Fruit fly (Drosophila melanogaster) whole organism, embryonic: Measurements from ENCODE around the gene Mdh2.

Experiments
- C15 ChIP-seq: fragments of 200-800 bp; sonication (Bioruptor generic); IDR thresholded peaks from 3 replicates; pipeline ENCODE4 v1.3.6; 2022; ENCODE audit warnings: missing biosample characterization, missing genetic modification characterization
- CG31224 ChIP-seq: fragments of 200-800 bp; sonication (Bioruptor generic); IDR thresholded peaks from 2 replicates; pipeline ENCODE4 v1.3.6; 2022; ENCODE audit warnings: missing biosample characterization, missing genetic modification characterization
- ci ChIP-seq: fragments of 200-800 bp; sonication (Bioruptor generic); IDR thresholded peaks from 3 replicates; pipeline ENCODE4 v1.3.6; 2022; ENCODE audit warnings: missing biosample characterization, missing genetic modification characterization
- gro ChIP-seq: fragments of 200-800 bp; sonication (Bioruptor generic); optimal IDR thresholded peaks from 2 replicates; lab custom pipeline; 2016; ENCODE audit warnings: missing biosample characterization, missing genetic modification characterization
- scrt ChIP-seq: fragments of 200-800 bp; sonication (Bioruptor generic); optimal IDR thresholded peaks from 2 replicates; lab custom pipeline; 2018; ENCODE audit warnings: missing biosample characterization, mild to moderate bottlenecking, missing genetic modification characterization, moderate library complexity
- shn ChIP-seq: fragments of 200-800 bp; sonication (Bioruptor generic); optimal IDR thresholded peaks from 3 replicates; lab custom pipeline; 2016; ENCODE audit warnings: missing biosample characterization, missing genetic modification characterization

DNA sequence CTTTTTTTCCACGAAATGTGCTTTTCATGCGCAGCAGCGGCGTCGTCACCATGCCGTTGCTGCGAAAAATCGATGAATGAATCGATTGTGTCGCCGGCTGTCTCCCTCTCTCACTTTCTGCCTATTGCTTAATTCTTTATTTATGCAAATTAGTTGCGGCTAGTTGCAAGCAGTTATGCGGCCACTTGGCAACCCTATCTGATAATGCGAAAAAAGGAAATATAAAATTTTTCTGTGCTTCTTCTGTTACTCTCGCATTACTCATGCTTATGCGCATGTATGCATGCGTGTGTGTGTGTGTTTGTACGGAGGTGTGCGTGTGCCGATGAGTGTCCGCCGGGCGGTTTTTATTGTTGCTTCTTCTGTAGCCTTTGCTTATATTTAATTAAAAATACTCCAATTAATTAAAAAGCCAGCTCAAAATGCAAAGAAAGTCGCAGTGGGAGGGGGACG is 17.5 kb downstream of the Mdh2 start:
- TF ChIP-seq ci (GFP tag; lab: Robert Waterston, UW) (peak; percentile 18; the same call in 1 of the 3 replicates), CG31224 (no peak), scrt (GFP tag; lab: Kevin White, UChicago) (peak; percentile 50), C15 (GFP tag; lab: Robert Waterston, UW) (no peak), shn (GFP tag; lab: Kevin White, UChicago) (no peak), gro (GFP tag; lab: Kevin White, UChicago) (no peak)
